Worm (Caenorhabditis elegans): ENCODE data around the gene D2062.1.
"Not testable (repeated sequence)": the region's sequence is repeated elsewhere in the genome, so short reads cannot be mapped to it uniquely, and the experiment has no call there.

The D2062.1 gene

DNA sequence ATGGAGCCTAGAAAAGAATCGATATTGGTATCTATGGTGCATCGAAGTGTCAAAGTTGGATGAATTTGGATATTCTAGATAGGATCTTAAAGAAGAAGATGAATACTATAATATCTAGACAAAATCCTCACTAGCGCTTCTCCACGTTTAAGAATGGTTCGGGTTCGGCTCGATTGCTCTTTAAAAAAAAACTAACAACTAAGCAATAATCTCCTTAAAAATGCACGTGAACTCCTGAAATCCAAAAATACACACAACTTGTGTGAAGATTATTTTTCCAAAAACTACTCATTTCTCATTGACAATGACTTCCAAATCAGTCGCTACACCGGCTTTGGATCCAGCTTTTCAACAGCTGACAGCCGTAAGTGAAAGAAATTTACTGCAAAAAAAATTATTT lies at the start of gene D2062.1:
D2062.1 (plus strand) TSS at position 301 of the 400 bp plus-strand sequence.
- TF ChIP-seq unc-62 (GFP tag; optimal IDR thresholded peaks at IDR 0.05) = no peak

DNA sequence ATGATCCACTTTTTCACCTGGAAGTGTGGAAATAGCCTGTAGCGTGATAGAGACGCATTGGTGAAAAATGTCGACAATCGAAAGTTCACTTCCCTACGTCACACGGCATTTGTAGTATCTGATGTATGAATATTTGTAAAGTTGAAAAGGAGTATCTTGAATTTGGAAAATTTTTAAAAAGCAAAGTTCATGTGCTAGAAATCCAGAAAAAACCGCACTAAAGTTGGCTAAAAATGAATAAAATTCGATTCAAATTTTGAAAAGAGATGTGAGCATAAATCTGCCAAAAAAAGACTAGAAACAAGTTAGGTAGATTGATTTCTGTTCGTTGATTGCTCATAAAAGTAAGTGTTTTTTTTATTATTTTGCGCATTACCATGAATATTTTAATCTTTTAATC lies 48.2 kb upstream of the D2062.1 start, which contains the start of gene sri-74:
sri-74 (minus strand) TSS at position 101 of the 400 bp plus-strand sequence.
- TF ChIP-seq unc-62 (GFP tag; optimal IDR thresholded peaks at IDR 0.05) = no peak

DNA sequence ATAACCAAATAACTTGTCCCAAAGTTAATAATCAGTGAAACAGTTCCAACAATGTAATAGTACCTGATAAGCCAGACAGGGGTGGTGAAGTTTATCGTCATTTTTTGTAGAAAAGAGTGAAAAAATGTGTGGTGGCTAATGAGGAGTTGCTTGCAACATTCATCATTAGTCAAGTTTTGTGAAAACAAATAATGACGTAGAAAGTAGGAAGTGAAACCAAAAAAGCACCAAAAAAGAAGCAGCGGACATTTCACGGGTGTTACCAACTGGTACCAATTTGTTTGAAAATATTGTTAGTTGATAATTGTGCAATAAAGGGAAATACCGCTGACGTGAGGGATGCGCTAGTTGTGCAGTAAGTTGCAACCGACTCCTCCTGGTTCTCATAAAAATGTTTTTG lies 45.8 kb upstream of the D2062.1 start, which contains the start of gene sri-36:
sri-36 (minus strand) TSS at position 101 of the 400 bp plus-strand sequence.
- TF ChIP-seq unc-62 (GFP tag; optimal IDR thresholded peaks at IDR 0.05) = no peak

DNA sequence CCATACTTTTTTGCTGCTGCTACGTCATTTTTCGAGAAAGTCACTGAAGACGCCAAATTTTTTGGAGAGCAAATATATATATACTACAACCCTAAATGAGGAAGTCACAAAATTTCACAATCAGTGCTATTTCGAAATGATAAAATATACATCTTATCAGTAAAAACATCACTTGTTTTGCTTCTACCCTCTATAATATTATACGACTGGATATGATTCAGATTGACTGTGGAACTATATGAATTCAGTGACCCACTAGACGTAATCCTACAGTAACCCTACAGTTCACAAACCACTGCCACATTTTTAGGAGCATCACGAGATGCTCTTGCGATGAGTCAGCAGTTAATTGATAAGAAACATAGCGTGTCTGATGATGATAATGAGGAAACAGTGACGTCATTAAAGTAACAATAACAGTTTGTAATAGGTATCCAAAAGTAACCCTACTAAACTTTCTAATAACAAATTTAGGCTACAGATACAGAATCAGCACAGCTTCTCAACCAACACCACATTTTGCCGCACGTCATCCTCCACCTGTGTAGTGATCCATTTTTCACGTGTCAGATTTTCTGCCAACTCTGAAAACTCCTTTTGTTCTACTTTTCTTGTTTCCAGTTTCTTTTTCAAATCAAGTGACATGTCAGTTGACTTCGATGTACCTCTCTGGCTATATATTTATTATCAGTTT lies 44.3 kb upstream of the D2062.1 start, which contains the start of the genes F33H12.7 and sri-39:
F33H12.7 (minus strand) TSS at position 51 of the 694 bp plus-strand sequence.
sri-39 (plus strand) TSS at position 644 of the 694 bp plus-strand sequence.
- TF ChIP-seq unc-62 (GFP tag; optimal IDR thresholded peaks at IDR 0.05) = no peak

DNA sequence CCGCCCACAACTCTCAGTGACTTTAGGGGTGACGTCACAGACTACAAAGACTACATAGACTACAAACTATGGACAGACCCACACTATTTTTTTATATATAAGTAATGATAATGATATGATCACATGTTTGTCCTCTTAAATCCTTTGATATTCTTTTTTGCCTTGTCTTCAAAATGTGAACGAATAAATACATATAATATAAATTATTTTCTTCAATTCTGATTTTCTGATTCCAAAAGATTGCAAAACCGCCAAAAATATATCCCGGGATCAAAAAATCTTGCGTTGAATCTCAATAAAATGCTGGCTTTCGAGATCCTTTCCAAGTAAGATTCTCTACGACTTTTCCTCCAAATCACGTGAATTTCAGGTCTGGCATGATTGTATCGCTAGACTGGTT lies 31.1 kb upstream of the D2062.1 start, which contains the start of gene F33H12.1:
F33H12.1 (plus strand) TSS at position 301 of the 400 bp plus-strand sequence.
- TF ChIP-seq unc-62 (GFP tag; optimal IDR thresholded peaks at IDR 0.05) = not testable (repeated sequence)

DNA sequence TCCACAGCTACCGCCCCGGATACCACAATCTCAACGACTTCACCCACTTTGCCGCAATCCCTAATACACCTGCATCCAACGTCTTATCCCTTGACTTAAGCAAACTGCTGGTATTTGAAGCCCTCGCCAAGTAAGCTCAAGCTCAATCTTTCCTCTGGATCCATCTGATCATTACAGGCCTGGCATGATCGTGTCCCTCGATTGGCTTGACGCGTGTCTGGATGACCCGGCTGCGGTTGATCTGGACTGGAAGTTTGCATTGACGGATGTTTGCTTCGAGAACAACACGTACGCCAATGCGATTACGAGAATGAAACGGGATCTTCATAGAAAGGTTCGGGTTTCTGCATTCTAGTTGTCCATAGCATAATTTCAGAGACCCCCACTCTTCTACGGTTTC lies 30.3 kb upstream of the D2062.1 start:
- TF ChIP-seq unc-62 (GFP tag; optimal IDR thresholded peaks at IDR 0.05) = no peak

DNA sequence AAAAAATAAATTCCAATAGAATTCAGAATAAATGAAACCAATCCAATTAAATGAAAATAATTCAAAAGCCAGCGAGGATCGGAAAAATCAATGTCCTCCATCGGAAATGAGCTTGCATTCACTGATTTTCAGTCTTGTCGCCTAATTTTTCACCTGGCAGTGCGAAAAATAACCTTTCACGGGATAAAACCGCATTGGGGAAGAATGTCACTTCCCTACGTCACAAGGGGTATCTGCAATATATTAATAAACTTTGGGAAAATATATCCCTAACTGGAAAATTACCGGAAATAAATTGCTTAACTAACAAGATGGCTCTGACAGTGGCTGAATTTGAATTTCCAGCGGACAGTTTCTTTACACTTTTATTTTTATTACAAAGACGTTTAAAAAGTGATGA lies 25.9 kb upstream of the D2062.1 start, which contains the start of gene sri-77:
sri-77 (minus strand) TSS at position 101 of the 400 bp plus-strand sequence.
- TF ChIP-seq unc-62 (GFP tag; optimal IDR thresholded peaks at IDR 0.05) = no peak

DNA sequence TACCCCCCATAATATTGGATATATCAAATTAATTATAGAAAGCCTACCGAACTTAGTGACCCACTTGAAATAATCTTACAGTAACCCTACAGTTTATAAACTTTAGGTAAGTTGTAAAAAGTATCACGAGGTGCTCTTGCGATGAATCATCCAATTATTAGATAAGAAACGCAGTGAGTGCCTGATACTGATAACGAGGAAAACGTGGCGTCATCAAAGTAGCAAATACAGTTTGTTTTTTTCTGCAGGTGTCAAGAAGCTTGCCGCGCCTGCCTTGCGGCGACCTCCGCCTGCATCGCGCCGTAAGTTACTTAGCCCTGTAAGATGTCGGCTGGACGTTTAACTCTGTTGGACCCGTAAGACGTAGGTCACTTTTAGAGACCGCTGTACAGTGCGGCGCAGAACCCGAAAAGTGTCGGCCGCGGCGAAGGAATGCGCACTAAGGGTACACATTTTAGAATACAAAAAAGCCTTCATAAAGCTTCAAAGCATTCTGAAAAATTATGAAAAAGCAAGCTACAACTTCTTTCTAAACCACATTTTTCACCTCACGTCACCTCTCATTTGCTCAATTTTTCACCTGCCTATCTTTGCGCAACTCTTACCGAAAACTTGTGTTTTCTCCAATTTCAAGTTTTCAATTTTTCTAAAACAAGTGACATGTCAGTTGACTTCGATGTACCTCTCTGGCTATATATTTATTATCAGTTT lies 20.9 kb upstream of the D2062.1 start, which contains the start of gene sri-38:
sri-38 (plus strand) TSS at position 661 of the 711 bp plus-strand sequence.
- TF ChIP-seq unc-62 (GFP tag; optimal IDR thresholded peaks at IDR 0.05) = no peak

DNA sequence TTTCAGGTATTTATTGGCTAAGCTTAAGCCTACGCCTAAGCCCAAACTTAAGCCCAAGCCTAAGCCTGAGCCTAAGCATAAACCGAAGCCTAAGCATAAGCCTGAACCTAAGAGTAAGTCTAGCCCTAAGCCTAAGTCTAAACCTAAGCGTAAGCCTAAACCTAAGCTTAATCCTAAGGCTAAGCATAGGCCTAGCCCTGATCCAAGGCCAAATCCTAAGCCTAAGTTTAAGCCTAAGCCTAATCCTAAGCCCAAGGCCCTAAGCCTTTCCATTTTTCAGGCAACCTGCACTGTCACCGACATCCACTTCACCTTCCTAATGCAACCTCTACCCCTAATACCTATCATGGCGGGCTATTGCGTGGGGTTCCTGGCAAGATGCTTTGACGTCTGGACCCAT lies 20.3 kb upstream of the D2062.1 start:
- TF ChIP-seq unc-62 (GFP tag; optimal IDR thresholded peaks at IDR 0.05) = no peak

DNA sequence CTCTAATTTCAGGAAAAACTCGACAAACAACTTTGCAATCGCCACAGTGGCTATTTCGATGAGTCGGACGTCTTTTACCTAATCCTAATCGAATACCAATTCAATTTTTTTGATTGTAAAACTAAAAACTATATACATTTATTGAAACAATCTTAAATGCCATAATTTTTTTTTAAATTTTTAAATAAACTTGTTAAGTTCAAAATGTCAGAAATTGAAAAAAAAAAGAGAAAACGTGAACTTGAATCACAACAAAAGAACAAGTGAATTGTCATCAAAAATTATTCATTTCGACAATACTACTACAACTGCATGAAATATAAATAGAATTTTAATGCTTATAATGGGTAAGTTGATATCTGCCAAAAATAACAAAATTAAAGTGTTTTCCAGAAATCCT lies 19.0 kb upstream of the D2062.1 start, which contains the start of gene D2062.13:
D2062.13 (plus strand) TSS at position 301 of the 400 bp plus-strand sequence.
- TF ChIP-seq unc-62 (GFP tag; optimal IDR thresholded peaks at IDR 0.05) = not testable (repeated sequence)

DNA sequence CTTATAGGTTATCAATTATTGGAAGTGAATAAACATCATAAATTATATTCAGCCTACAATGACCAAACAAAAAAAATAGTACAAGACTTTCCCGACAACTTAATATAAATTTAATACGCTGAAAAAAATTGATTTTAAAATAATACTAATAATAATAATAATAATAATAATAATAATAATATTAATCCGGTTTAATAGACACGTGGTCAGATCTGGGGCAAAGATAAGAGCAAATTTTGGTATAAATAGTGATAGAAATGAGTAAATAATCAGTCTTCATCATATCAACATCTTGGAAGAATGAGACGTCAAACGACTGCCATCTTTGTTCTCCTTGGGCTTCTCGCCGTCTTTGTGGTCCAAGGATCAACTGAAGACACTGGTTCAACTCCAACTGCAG lies 14.6 kb upstream of the D2062.1 start, which contains the start of gene msrp-5:
msrp-5 (plus strand) TSS at position 301 of the 400 bp plus-strand sequence.
- not testable (repeated sequence) for TF ChIP-seq unc-62 (GFP tag; optimal IDR thresholded peaks at IDR 0.05)

DNA sequence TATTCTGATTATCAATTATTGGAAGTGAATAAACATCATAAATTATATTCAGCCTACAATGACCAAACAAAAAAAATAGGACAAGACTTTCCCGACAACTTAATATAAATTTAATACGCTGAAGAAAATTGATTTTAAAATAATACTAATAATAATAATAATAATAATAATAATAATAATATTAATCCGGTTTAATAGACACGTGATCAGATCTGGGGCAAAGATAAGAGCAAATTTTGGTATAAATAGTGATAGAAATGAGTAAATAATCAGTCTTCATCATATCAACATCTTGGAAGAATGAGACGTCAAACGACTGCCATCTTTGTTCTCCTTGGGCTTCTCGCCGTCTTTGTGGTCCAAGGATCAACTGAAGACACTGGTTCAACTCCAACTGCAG lies 12.1 kb upstream of the D2062.1 start, which contains the start of gene msrp-6:
msrp-6 (plus strand) TSS at position 301 of the 400 bp plus-strand sequence.
- not testable (repeated sequence) for TF ChIP-seq unc-62 (GFP tag; optimal IDR thresholded peaks at IDR 0.05)

DNA sequence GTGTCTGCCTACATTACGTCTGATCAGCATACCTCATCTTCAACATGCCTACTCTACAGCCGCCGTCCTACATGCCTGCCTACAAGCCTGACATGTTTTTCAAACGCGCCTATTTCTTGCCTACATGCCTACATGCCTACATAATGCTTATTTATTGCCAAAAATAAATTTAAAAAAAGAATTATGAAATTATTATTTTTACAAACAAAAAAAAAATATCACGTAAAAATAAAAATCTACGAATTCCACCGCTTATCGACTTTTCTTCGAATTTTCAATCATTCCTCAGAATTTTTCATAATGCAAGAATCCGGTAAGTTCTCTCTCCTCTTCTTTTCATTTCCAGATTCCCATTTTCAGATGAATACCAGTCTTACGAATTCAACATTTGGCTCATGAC lies 8.8 kb upstream of the D2062.1 start, which contains the start of gene D2062.5:
D2062.5 (plus strand) TSS at position 301 of the 400 bp plus-strand sequence.
- no peak for TF ChIP-seq unc-62 (GFP tag; optimal IDR thresholded peaks at IDR 0.05)

DNA sequence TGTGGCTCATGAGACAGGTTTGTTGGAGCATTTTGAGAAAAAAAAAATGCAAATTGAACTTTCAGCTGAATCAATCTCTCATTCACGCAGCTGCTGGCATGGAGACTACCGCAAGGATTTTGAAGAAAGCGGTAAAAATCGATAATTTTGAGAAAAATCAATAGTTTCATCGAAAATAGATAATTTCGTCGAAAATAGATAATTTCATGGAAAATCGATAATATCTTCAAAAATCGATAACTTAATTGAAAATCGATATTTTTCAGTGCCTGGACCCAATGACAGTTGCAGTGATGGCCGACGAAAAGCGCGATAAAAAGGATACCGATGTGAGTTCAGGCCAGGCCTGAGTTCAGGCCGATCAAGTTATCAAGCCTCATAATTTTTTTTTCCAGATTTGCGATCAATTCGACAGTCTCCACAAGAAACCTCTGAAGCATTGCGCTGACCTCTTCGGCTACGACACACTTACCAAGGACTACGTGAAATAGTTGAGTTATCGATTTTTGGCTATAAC lies 8.3 kb upstream of the D2062.1 start, which contains the start of gene D2062.4:
D2062.4 (plus strand) TSS at position 467 of the 517 bp plus-strand sequence.
- TF ChIP-seq unc-62 (GFP tag; optimal IDR thresholded peaks at IDR 0.05) = not testable (repeated sequence)

DNA sequence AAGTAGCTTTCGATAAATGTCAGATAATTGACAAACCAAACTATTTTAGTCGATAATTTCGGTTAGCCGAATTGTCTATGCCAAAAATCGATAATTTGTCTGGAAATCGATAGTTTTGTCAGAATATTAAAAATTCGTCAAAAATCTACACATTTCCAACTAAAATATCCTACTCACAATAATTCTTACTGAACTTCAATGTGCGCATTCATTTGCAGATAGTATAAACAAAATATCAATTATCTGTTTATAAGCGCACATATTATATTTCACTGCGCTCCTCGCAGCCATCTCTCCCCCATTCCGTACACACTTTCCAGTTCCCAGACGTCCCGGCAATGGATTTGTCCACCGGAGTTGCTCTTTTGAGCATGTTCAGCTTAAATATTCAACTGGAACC lies 6.5 kb upstream of the D2062.1 start, which contains the start of gene lgc-28:
lgc-28 (plus strand) TSS at position 301 of the 400 bp plus-strand sequence.
- no peak for TF ChIP-seq unc-62 (GFP tag; optimal IDR thresholded peaks at IDR 0.05)
